Fruit fly (Drosophila melanogaster): ENCODE results near the gene Sfmbt.

Sfmbt gene

dm6 chr2L:13164994-13165801, 11.4 kb downstream of the Sfmbt start, which contains the start of gene Sirt1 (continued):
- peak; percentile 91 for TF ChIP-seq sens (GFP tag)
- peak; percentile 57 for TF ChIP-seq CG16863 (GFP tag; optimal IDR thresholded peaks at IDR 0.05)
- peak; percentile 40 for TF ChIP-seq CG2202 (tag; optimal IDR thresholded peaks at IDR 0.05)
- TF ChIP-seq Nf-YA (GFP tag; IDR thresholded peaks at IDR 0.05), result no peak
- 0 out of 3 replicates have a peak, but pooled peaks have one; percentile 26 for TF ChIP-seq CG6791 (GFP tag; IDR thresholded peaks at IDR 0.05; ENCODE audit: partially characterized antibody)
- TF ChIP-seq CG15696 (tag; optimal IDR thresholded peaks at IDR 0.05), result peak; percentile 89
- peak; percentile 18 for TF ChIP-seq Camta (GFP tag; optimal IDR thresholded peaks at IDR 0.05)
- peak; percentile 57 for TF ChIP-seq trh (GFP tag; optimal IDR thresholded peaks at IDR 0.05)
- TF ChIP-seq CG2120 (GFP tag; optimal IDR thresholded peaks at IDR 0.05), result peak; percentile 85
- TF ChIP-seq CG10147 (GFP tag; optimal IDR thresholded peaks at IDR 0.05), result peak; percentile 85
- TF ChIP-seq CG14441 (GFP tag; IDR thresholded peaks at IDR 0.05), result peak; percentile 75
- TF ChIP-seq chm (GFP tag; IDR thresholded peaks at IDR 0.05), result peak; percentile 22; the same call in 1 of the 2 replicates
- TF ChIP-seq Meics (GFP tag; optimal IDR thresholded peaks at IDR 0.05), result peak; percentile 91
- no peak for TF ChIP-seq kni (GFP tag; optimal IDR thresholded peaks at IDR 0.05)
- no peak for TF ChIP-seq pb (GFP tag; optimal IDR thresholded peaks at IDR 0.05)
- TF ChIP-seq CG1603 (tag; optimal IDR thresholded peaks at IDR 0.05), result no peak
- TF ChIP-seq ro (GFP tag; IDR thresholded peaks at IDR 0.05), result peak; percentile 66; the same call in 1 of the 2 replicates
- peak; percentile 66 for TF ChIP-seq CG11723 (GFP tag; optimal IDR thresholded peaks at IDR 0.05)
- peak; percentile 85 for TF ChIP-seq gsb-n (tag; optimal IDR thresholded peaks at IDR 0.05)
- TF ChIP-seq CG12769 (tag; optimal IDR thresholded peaks at IDR 0.05), result peak; percentile 14
- peak; percentile 64 for TF ChIP-seq ttk (GFP tag; IDR thresholded peaks at IDR 0.05)
- TF ChIP-seq CG17328 (GFP tag; IDR thresholded peaks at IDR 0.05), result peak; percentile 42; the same call in 1 of the 2 replicates
- peak; percentile 89 for TF ChIP-seq Ptx1 (GFP tag; IDR thresholded peaks at IDR 0.05)
- TF ChIP-seq CG11093 (GFP tag; IDR thresholded peaks at IDR 0.05), result peak; percentile 86
- no peak for TF ChIP-seq pfk (GFP tag; optimal IDR thresholded peaks at IDR 0.05)
- TF ChIP-seq bab2 (GFP tag; optimal IDR thresholded peaks at IDR 0.05), result peak; percentile 68
- no peak for TF ChIP-seq emc (GFP tag; optimal IDR thresholded peaks at IDR 0.05)
- TF ChIP-seq shn (GFP tag; optimal IDR thresholded peaks at IDR 0.05), result no peak
- peak; percentile 86 for TF ChIP-seq CG4404 (GFP tag; IDR thresholded peaks at IDR 0.05)
- TF ChIP-seq CG4282 (GFP tag; optimal IDR thresholded peaks at IDR 0.05), result peak; percentile 41
- TF ChIP-seq CG6765 (GFP tag; optimal IDR thresholded peaks at IDR 0.05), result peak; percentile 66
- TF ChIP-seq vnd (GFP tag; IDR thresholded peaks at IDR 0.05; ENCODE audit: partially characterized antibody), result no peak
- TF ChIP-seq Drgx (GFP tag; IDR thresholded peaks at IDR 0.05), result peak; percentile 48; the same call in 1 of the 2 replicates
- TF ChIP-seq CG4328 (GFP tag; optimal IDR thresholded peaks at IDR 0.05), result peak; percentile 74
- TF ChIP-seq al (GFP tag; IDR thresholded peaks at IDR 0.05), result peak; percentile 77
- no peak for TF ChIP-seq sc (optimal IDR thresholded peaks at IDR 0.05)
- peak; percentile 84 for TF ChIP-seq sc (GFP tag; optimal IDR thresholded peaks at IDR 0.05)
- peak; percentile 84 for TF ChIP-seq tin (GFP tag; optimal IDR thresholded peaks at IDR 0.05)
- peak; percentile 87 for TF ChIP-seq cg (GFP tag; optimal IDR thresholded peaks at IDR 0.05)
- no peak for TF ChIP-seq hb (GFP tag; IDR thresholded peaks at IDR 0.05; ENCODE audit: partially characterized antibody)
- no peak for TF ChIP-seq prd (optimal IDR thresholded peaks at IDR 0.05)
- peak; percentile 89 for TF ChIP-seq prd (GFP tag; IDR thresholded peaks at IDR 0.05)
- TF ChIP-seq nerfin-2 (GFP tag; IDR thresholded peaks at IDR 0.05; ENCODE audit: partially characterized antibody), result no peak
- peak in 1 of 2 experiments; percentile 67 for TF ChIP-seq Eip74EF (GFP tag; optimal IDR thresholded peaks at IDR 0.05)
- TF ChIP-seq btn (GFP tag; optimal IDR thresholded peaks at IDR 0.05), result no peak
- peak; percentile 76 for TF ChIP-seq lab (GFP tag; optimal IDR thresholded peaks at IDR 0.05)
- TF ChIP-seq pho (GFP tag; optimal IDR thresholded peaks at IDR 0.05), result peak; percentile 52
- peak; percentile 92 for TF ChIP-seq Hr3 (GFP tag; optimal IDR thresholded peaks at IDR 0.05)
- TF ChIP-seq CG34422 (GFP tag; IDR thresholded peaks at IDR 0.05), result no peak; the same call in 2 of the 3 replicates
